Worm (Caenorhabditis elegans): ENCODE measurements around the gene T01G5.6.

T01G5.6 gene

DNA sequence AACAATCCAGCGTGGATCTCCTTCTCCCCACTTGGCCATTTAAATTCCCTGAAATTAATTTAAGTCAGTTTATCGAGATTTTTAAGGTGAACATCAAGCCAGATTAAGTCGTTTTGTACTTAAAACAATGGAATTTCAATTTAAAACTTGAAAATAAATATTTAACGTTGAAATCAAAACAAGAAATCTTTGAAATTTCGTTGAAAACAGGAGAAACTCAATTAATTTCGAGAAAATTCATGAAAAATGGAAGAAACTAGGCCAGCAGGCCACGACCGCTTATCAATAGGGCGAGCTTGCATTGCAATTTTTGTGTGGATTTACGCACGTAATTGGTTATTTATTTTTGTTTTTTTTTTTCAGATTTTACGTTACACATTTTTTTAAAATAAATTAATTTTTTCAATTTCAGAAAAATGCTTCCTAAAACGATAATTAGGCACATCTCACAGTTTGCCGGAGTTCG is 28.5 kb downstream of the T01G5.6 start, which contains the start of the genes ahsa-1 and C01G10.7:
Gene ahsa-1 (minus strand): TSS at position 51 of the 466 bp plus-strand sequence.
Gene C01G10.7 (plus strand): TSS at position 413 of the 466 bp plus-strand sequence.
- TF ChIP-seq mep-1 (tag; optimal IDR thresholded peaks at IDR 0.05) (peak; percentile 87), lsy-2 (tag; optimal IDR thresholded peaks at IDR 0.05) (peak; percentile 73), elt-1 (tag; optimal IDR thresholded peaks at IDR 0.05; ENCODE audit: borderline replicate concordance, insufficient read depth) (no peak), nhr-237 (tag; optimal IDR thresholded peaks at IDR 0.05) (peak; percentile 90), mls-2 (tag; optimal IDR thresholded peaks at IDR 0.05) (peak; percentile 39), ces-1 (GFP tag; optimal IDR thresholded peaks at IDR 0.05) (peak; percentile 97), nhr-2 (tag; optimal IDR thresholded peaks at IDR 0.05) (no peak), sptf-1 (tag; optimal IDR thresholded peaks at IDR 0.05) (peak; percentile 70), M03D4.4 (tag; optimal IDR thresholded peaks at IDR 0.05) (peak; percentile 44), lin-13 (tag; optimal IDR thresholded peaks at IDR 0.05) (peak; percentile 44), pha-4 (tag; optimal IDR thresholded peaks at IDR 0.05) (peak; percentile 46), blmp-1 (tag; optimal IDR thresholded peaks at IDR 0.05) (no peak), hlh-1 (tag; optimal IDR thresholded peaks at IDR 0.05) (peak; percentile 2), ceh-43 (GFP tag; optimal IDR thresholded peaks at IDR 0.05) (peak; percentile 70), lin-32 (GFP tag; optimal IDR thresholded peaks at IDR 0.05) (peak; percentile 56), mab-5 (tag; optimal IDR thresholded peaks at IDR 0.05) (peak; percentile 61), drap-1 (GFP tag; optimal IDR thresholded peaks at IDR 0.05) (peak; percentile 70), ceh-39 (tag; optimal IDR thresholded peaks at IDR 0.05) (peak; percentile 73), flh-1 (GFP tag; optimal IDR thresholded peaks at IDR 0.05) (no peak)

DNA sequence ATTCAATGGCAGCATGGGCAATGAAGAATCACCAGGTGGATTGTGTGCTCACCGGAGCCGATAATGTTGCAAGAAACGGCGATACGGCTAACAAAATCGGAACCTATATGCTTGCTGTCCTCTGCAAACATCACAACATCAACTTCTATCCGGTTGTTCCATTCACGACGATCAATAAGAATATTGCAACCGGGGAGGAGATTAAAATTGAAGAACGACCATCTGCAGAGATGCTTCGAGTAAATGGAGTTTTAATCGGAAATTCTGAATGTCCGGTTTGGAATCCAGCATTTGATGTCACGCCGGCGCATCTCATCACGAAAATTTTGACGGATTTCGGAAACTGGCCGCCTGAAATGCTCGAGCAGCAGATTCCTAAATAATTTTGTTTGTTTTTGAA is 30.2 kb downstream of the T01G5.6 start:
- no peak for TF ChIP-seq M03D4.4 (tag; optimal IDR thresholded peaks at IDR 0.05)

DNA sequence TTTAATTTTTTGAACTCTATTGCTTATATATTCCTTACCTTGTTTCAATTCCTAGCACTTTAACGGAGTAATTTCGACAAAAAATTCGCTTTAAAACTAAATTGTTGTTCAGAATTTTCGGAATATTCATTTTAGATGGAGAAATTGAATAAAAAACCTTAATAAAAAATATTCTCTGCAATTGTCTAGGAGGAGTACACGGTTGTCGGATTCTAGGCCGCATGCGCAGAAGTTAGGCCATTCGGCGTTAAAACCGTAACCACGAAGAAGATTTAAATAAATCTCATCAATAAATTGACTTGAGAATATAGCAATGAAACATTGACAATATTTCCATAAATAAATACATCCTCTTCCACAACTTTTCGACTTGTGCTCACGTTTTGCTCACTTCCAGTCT is 31.6 kb downstream of the T01G5.6 start, which contains the start of the genes C01G10.10 and C01G10.9:
Gene C01G10.10 (minus strand): TSS at position 151 of the 400 bp plus-strand sequence.
Gene C01G10.9 (plus strand): TSS at position 240 of the 400 bp plus-strand sequence.
- peak; percentile 3 for TF ChIP-seq cnd-1 (tag; optimal IDR thresholded peaks at IDR 0.05)
- no peak for TF ChIP-seq nhr-2 (tag; optimal IDR thresholded peaks at IDR 0.05)
- peak; percentile 41 for TF ChIP-seq lsy-2 (tag; optimal IDR thresholded peaks at IDR 0.05)
- peak; percentile 37 for TF ChIP-seq drap-1 (GFP tag; optimal IDR thresholded peaks at IDR 0.05)
- TF ChIP-seq ces-1 (GFP tag; optimal IDR thresholded peaks at IDR 0.05): peak; percentile 8

DNA sequence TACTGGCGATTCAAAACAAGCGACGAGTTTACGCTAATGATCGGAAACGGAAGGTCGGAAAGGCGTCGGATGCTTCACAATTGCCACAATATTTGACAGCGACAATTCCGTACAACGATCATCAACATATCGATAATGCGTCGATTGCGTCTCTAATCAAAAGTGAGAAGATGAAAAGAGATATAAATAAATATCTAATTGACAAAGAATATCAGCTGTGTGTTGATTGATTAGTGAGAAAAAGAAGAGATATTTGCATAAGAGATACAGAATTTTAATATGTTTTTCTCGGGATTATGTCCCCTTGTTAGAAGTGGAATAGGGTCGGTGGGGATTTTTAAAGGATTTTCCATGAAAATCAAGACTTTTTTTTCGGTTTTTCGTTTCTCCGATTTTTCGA is 35.3 kb downstream of the T01G5.6 start:
- TF ChIP-seq unc-62 (GFP tag; optimal IDR thresholded peaks at IDR 0.05): peak; percentile 82
- TF ChIP-seq ceh-39 (tag; optimal IDR thresholded peaks at IDR 0.05): no peak
- TF ChIP-seq unc-120 (tag; optimal IDR thresholded peaks at IDR 0.05; ENCODE audit: poor library complexity, severe bottlenecking): peak; percentile 19
- TF ChIP-seq mab-5 (tag; optimal IDR thresholded peaks at IDR 0.05): peak; percentile 16

DNA sequence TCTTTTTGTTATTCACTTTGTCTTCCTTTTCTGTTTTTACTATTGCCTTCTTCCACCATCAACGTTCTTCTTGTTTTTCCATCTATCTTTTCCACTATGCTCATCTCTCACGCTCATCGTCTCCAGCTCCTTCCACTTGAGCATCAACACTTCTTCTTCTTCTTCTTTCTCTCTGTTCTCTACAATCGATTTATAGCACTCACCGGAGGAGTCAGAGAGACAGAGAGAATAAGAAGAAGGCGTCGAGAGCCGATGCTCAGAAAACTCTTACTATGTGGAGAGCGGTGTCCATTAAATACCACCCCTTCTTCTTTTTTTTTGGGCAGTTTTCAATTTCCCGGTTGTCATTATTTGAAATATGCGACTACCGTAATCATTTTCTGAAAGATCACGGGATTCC is 39.0 kb downstream of the T01G5.6 start:
- TF ChIP-seq zip-8 (tag; optimal IDR thresholded peaks at IDR 0.05): no peak
- peak; percentile 60 for TF ChIP-seq ces-1 (GFP tag; optimal IDR thresholded peaks at IDR 0.05)

DNA sequence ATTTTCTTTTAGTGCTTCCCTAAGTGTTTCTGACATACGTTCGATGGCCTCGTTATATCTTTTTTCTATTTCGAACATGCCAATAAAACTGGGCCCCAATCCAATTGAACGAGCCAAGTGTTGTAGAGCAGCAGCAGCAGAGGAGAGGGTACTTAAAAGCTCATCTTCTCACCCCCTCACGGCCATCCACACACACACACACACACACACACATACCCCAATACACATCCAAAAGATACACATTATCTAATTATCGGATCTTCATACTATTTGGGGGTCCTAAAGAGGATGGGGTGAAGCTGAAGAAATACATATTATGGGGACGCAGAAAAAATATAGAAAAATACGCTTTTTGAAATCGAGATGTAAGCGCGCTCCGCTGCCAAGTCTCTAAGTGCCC is 41.2 kb downstream of the T01G5.6 start:
- TF ChIP-seq ham-2 (GFP tag; optimal IDR thresholded peaks at IDR 0.05) (no peak), nhr-76 (tag; optimal IDR thresholded peaks at IDR 0.05) (no peak), hlh-1 (tag; optimal IDR thresholded peaks at IDR 0.05) (no peak), elt-3 (tag; optimal IDR thresholded peaks at IDR 0.05) (no peak), sem-2 (GFP tag; optimal IDR thresholded peaks at IDR 0.05) (no peak), sptf-1 (tag; optimal IDR thresholded peaks at IDR 0.05) (no peak), tbx-8 (GFP tag; optimal IDR thresholded peaks at IDR 0.05) (no peak), drap-1 (GFP tag; optimal IDR thresholded peaks at IDR 0.05) (peak; percentile 70), elt-1 (tag; optimal IDR thresholded peaks at IDR 0.05; ENCODE audit: borderline replicate concordance, insufficient read depth) (peak; percentile 36), M03D4.4 (tag; optimal IDR thresholded peaks at IDR 0.05) (no peak), nhr-12 (tag; optimal IDR thresholded peaks at IDR 0.05) (no peak), ces-1 (GFP tag; optimal IDR thresholded peaks at IDR 0.05) (peak; percentile 95)
